Worm (Caenorhabditis elegans): ENCODE data around the gene F42C5.3.

DNA sequence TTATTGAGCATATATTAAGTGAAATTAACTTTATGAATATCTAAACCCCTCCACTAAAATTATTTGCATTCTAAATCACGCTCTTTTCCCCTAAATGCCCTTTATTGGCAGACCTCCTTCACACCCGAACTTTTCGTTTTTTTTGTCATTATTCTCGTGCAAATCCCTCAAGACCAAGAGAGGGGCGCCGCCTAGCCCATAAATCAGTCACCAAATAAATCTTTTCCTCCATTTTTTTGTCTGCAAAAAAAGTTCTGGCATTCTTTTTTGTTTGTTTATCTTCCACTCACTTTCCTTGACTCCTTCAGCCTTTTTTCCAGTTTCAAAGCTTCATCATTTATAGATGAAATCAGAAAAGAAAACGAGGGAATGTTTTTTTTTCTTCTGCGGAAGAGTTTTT is 31.5 kb upstream of the F42C5.3 start:
- TF ChIP-seq lir-3 (tag; optimal IDR thresholded peaks at IDR 0.05; ENCODE audit: poor library complexity): no peak
- TF ChIP-seq ceh-82 (tag; optimal IDR thresholded peaks at IDR 0.05): no peak
- no peak for TF ChIP-seq sptf-1 (tag; optimal IDR thresholded peaks at IDR 0.05)

Data from whole organism, L1 larva.